Worm (Caenorhabditis elegans): Measurements from ENCODE around the gene W06B4.1.

The W06B4.1 gene

DNA sequence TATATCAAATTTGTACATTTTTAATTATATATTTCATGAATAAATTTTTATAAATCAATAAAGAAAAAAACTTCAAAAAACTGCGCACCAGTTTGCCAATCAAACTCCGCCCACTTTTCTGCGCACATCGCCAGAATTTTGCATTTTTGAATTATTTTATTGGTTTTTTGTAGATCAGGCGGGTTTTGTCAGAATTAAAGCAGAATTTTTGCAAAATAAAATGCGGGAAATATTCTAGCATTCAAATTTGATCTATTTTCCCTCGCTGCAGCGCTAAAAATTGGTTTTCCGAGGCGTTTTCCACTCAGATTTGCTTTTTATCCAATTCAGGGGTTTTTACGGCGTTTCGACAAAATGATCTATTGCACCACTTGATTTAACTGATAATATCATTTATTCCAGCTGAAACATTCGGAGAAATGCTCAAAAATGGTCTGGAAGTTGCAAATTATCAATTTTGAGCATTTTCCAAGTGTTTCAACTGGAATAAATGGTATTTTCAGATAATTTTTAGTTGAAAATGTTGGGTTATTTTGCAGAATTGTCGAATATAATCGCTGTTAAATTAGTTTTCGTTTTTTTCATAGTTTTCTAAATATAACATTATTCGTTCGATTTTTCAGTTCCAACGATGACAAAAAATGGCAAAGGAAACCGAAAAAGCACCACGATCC is at the start of gene W06B4.1:
TSS of gene W06B4.1 (plus strand) at position 624 of the 674 bp plus-strand sequence.
- no peak for TF ChIP-seq ceh-48 (tag; optimal IDR thresholded peaks at IDR 0.05)
- no peak for TF ChIP-seq dve-1 (tag; optimal IDR thresholded peaks at IDR 0.05)
- no peak for TF ChIP-seq hlh-8 (tag; optimal IDR thresholded peaks at IDR 0.05)
- no peak for TF ChIP-seq unc-3 (GFP tag; conservative IDR thresholded peaks at IDR 0.05)
- no peak for TF ChIP-seq unc-3 (tag; optimal IDR thresholded peaks at IDR 0.05)
- no peak for TF ChIP-seq fkh-6 (tag; optimal IDR thresholded peaks at IDR 0.05)
- TF ChIP-seq zip-5 (tag; optimal IDR thresholded peaks at IDR 0.05) = no peak
- TF ChIP-seq sox-4 (tag; optimal IDR thresholded peaks at IDR 0.05) = no peak
- no peak for TF ChIP-seq che-1 (tag; optimal IDR thresholded peaks at IDR 0.05)
- TF ChIP-seq pha-2 (tag; optimal IDR thresholded peaks at IDR 0.05) = no peak
- TF ChIP-seq hlh-13 (GFP tag; optimal IDR thresholded peaks at IDR 0.05) = no peak
- no peak for TF ChIP-seq ceh-31 (tag; optimal IDR thresholded peaks at IDR 0.05)
- no peak for TF ChIP-seq odd-2 (tag; optimal IDR thresholded peaks at IDR 0.05)
- no peak for TF ChIP-seq lim-6 (tag; optimal IDR thresholded peaks at IDR 0.05)
- no peak for TF ChIP-seq Y22D7AL.16 (tag; optimal IDR thresholded peaks at IDR 0.05)

DNA sequence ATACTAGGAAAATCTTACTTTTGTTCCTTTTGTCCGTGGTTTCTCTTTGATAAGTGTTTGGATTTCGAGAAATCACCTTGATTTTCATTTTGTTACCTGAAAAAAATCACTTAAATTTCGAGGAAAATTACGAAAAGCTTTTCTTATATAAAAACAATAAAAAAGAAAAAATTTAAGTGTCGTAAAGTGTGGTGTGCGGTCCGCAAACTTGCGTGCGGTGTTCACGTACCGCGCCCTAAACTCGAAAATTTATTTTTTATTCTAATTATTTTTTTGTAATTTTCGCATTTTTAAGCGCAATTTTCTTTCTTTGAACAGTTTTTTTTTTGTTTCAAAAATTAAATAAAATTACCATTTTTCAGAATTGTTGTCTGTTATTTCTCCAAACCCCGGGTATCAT is 46.6 kb upstream of the W06B4.1 start, which contains the start of the genes dcaf-13 and toe-1:
TSS of gene dcaf-13 (minus strand) at position 96 of the 400 bp plus-strand sequence.
TSS of gene toe-1 (plus strand) at position 361 of the 400 bp plus-strand sequence.
- peak; percentile 8 for TF ChIP-seq elt-2 (tag; optimal IDR thresholded peaks at IDR 0.05)
- no peak for TF ChIP-seq tbx-2 (tag; optimal IDR thresholded peaks at IDR 0.05)

DNA sequence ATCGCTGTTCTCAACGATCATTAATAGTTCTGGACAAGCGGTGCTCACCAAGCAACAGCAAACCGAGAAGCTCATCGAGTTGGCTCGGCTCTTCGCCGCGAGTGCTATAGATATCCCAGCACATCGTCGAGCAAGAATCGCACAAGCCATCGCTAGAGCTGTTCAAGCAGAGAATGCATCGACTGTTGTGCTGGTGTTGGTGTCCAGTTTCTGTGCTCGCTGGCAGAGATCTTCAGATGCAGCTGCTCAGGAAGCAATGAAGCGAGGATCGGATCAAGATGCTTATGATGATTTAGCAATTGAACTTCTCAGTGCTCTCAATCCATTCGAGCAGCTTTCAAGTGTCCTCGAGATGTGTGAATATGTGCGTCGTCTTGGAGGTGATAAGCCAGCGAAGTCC is 43.3 kb upstream of the W06B4.1 start:
- no peak for TF ChIP-seq unc-55 (GFP tag; optimal IDR thresholded peaks at IDR 0.05)
- no peak for TF ChIP-seq pax-1 (tag; optimal IDR thresholded peaks at IDR 0.05)
- no peak for TF ChIP-seq hlh-30 (tag; optimal IDR thresholded peaks at IDR 0.05; ENCODE audit: insufficient read depth)
- no peak for TF ChIP-seq pat-9 (tag; optimal IDR thresholded peaks at IDR 0.05)
- no peak for TF ChIP-seq mec-3 (tag; optimal IDR thresholded peaks at IDR 0.05; ENCODE audit: borderline replicate concordance)
- TF ChIP-seq ztf-16 (tag; optimal IDR thresholded peaks at IDR 0.05) = no peak
- TF ChIP-seq ceh-48 (tag; optimal IDR thresholded peaks at IDR 0.05) = no peak
- TF ChIP-seq ceh-31 (tag; optimal IDR thresholded peaks at IDR 0.05) = no peak
- TF ChIP-seq ceh-2 (tag; optimal IDR thresholded peaks at IDR 0.05) = no peak
- TF ChIP-seq lin-11 (tag; optimal IDR thresholded peaks at IDR 0.05) = no peak
- no peak for TF ChIP-seq nhr-11 (tag; optimal IDR thresholded peaks at IDR 0.05)
- TF ChIP-seq tbx-2 (tag; optimal IDR thresholded peaks at IDR 0.05) = no peak
- TF ChIP-seq syd-9 (tag; optimal IDR thresholded peaks at IDR 0.05) = no peak
- TF ChIP-seq sox-4 (tag; optimal IDR thresholded peaks at IDR 0.05) = no peak
- TF ChIP-seq C08G9.2 (tag; optimal IDR thresholded peaks at IDR 0.05) = no peak
- TF ChIP-seq lim-6 (tag; optimal IDR thresholded peaks at IDR 0.05) = no peak
- TF ChIP-seq tbx-7 (tag; optimal IDR thresholded peaks at IDR 0.05) = no peak

DNA sequence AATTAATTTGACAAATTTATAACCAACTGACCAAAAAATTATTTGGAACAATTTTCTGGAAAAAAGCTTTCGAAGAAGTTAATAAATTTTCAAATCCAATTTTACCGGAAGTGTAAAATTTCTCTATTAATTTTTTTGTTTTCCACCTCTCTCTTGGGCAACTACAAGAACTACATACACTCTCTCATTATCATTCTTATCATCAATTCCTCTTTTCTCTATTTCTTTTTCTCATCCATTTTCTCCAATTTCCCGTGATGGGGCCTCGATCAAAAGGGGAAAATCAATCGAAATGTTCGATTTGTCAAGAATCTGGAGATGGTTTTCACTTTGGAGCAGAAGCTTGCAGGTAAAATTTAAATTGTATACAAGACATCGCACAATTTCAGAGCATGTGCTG is 38.2 kb upstream of the W06B4.1 start, which contains the start of gene nhr-109:
TSS of gene nhr-109 (plus strand) at position 222 of the 400 bp plus-strand sequence.
- TF ChIP-seq ceh-18 (tag; optimal IDR thresholded peaks at IDR 0.05) = no peak
- no peak for TF ChIP-seq nhr-232 (tag; optimal IDR thresholded peaks at IDR 0.05)
- TF ChIP-seq F13H6.1 (tag; optimal IDR thresholded peaks at IDR 0.05) = no peak
- TF ChIP-seq ceh-22 (tag; optimal IDR thresholded peaks at IDR 0.05) = no peak
- TF ChIP-seq pat-9 (tag; optimal IDR thresholded peaks at IDR 0.05) = no peak
- no peak for TF ChIP-seq tbx-7 (tag; optimal IDR thresholded peaks at IDR 0.05)
- TF ChIP-seq pros-1 (tag; optimal IDR thresholded peaks at IDR 0.05) = no peak
- no peak for TF ChIP-seq unc-55 (GFP tag; optimal IDR thresholded peaks at IDR 0.05)
- TF ChIP-seq ref-2 (tag; optimal IDR thresholded peaks at IDR 0.05) = no peak
- TF ChIP-seq ceh-34 (tag; optimal IDR thresholded peaks at IDR 0.05) = no peak
- TF ChIP-seq nhr-11 (tag; optimal IDR thresholded peaks at IDR 0.05) = no peak
- no peak for TF ChIP-seq C38D4.7 (GFP tag; optimal IDR thresholded peaks at IDR 0.05)

Data from whole organism, late embryonic.